Worm (Caenorhabditis elegans): Measurements from ENCODE around the gene str-138.

ce11 chrV:8017924-8018323, 40.5 kb upstream of the str-138 start:
- no peak for TF ChIP-seq scrt-1 (GFP tag; IDR thresholded peaks at IDR 0.05)
- no peak for TF ChIP-seq ets-7 (tag; optimal IDR thresholded peaks at IDR 0.05)
- no peak for TF ChIP-seq sea-1 (GFP tag; conservative IDR thresholded peaks at IDR 0.05)
- no peak for TF ChIP-seq ama-1 (optimal IDR thresholded peaks at IDR 0.05)
